Fruit fly (Drosophila melanogaster): ENCODE measurements around the gene Unc-76.

Unc-76 gene

DNA sequence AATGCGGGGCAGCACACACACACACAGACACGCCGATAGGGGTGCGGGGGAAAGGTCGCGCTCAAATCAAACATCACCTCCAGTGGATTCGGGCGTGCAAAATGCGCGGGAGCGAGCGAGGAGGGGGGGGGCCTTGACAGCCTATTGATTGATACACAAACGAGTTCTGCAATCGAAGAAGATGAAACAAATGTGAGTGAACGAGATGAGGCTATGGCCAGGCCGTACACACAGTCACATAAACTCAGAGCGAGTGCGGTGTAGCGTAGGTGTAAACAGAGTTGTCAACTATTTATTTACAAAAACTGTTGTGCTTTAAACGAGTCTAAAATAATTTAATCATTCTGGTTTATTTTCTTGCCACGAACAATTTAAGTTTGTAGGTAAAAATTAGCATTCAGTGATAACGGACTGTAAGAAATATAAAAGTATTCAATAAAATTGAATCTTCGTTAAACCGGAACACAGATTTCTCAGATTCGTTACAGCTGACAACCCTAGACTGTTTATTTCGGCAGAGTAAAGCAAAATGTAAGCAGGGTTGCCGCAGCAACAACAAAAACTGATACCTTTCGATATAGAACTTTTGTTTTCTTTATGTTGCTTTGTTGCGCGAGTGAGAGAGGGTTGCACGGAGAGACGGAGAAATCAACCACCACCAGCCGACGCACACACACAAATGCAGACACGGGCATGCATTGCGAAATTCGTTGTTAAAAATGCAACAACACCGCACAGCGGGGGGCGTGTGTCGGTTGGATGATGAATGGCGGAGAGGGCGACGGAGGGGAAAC is 54.8 kb downstream of the Unc-76 start (continued):
- TF ChIP-seq CG11560 (tag; IDR thresholded peaks at IDR 0.05), result peak; percentile 57; the same call in 1 of the 3 replicates
- TF ChIP-seq vnd (GFP tag; IDR thresholded peaks at IDR 0.05; ENCODE audit: partially characterized antibody), result no peak
- TF ChIP-seq BEAF-32 (GFP tag; optimal IDR thresholded peaks at IDR 0.05), result peak; percentile 6
- TF ChIP-seq CG6683 (GFP tag; optimal IDR thresholded peaks at IDR 0.05), result peak; percentile 78
- peak; percentile 85 for TF ChIP-seq ind (GFP tag; optimal IDR thresholded peaks at IDR 0.05)
- TF ChIP-seq tio (GFP tag; optimal IDR thresholded peaks at IDR 0.05), result peak; percentile 81
- no peak for TF ChIP-seq z (GFP tag; IDR thresholded peaks at IDR 0.05)
- peak; percentile 74 for TF ChIP-seq CG10431 (GFP tag; optimal IDR thresholded peaks at IDR 0.05)
- peak; percentile 52 for TF ChIP-seq CG30431 (GFP tag; optimal IDR thresholded peaks at IDR 0.05)
- 0 out of 3 replicates have a peak, but pooled peaks have one; percentile 38 for TF ChIP-seq CG6175 (GFP tag; IDR thresholded peaks at IDR 0.05)
- TF ChIP-seq CG8388 (GFP tag; optimal IDR thresholded peaks at IDR 0.05), result peak; percentile 91
- TF ChIP-seq Hmx (GFP tag; optimal IDR thresholded peaks at IDR 0.05), result peak; percentile 76
- TF ChIP-seq CG12769 (tag; optimal IDR thresholded peaks at IDR 0.05), result peak; percentile 90
- peak; percentile 67 for TF ChIP-seq Bdp1 (GFP tag; optimal IDR thresholded peaks at IDR 0.05)
- TF ChIP-seq Bgb (GFP tag; IDR thresholded peaks at IDR 0.05; ENCODE audit: partially characterized antibody), result 0 out of 2 replicates have a peak, but pooled peaks have one; percentile 5
- peak; percentile 78 for TF ChIP-seq sqz (GFP tag; optimal IDR thresholded peaks at IDR 0.05)
- no peak for TF ChIP-seq zf30C (GFP tag; optimal IDR thresholded peaks at IDR 0.05)
- peak; percentile 88 for TF ChIP-seq CG15601 (tag; optimal IDR thresholded peaks at IDR 0.05)
- no peak for TF ChIP-seq CG16813 (GFP tag; IDR thresholded peaks at IDR 0.05; ENCODE audit: partially characterized antibody)
- peak; percentile 64 for TF ChIP-seq zfh2 (GFP tag; optimal IDR thresholded peaks at IDR 0.05)
- no peak for TF ChIP-seq hbn (GFP tag; IDR thresholded peaks at IDR 0.05; ENCODE audit: partially characterized antibody)
- peak; percentile 40 for TF ChIP-seq CG1024 (GFP tag; IDR thresholded peaks at IDR 0.05)
- TF ChIP-seq CG7839 (tag; optimal IDR thresholded peaks at IDR 0.05), result peak; percentile 93
- TF ChIP-seq Hr51 (GFP tag; optimal IDR thresholded peaks at IDR 0.05), result peak; percentile 65 to 92
- peak; percentile 76 for TF ChIP-seq Hr3 (GFP tag; optimal IDR thresholded peaks at IDR 0.05)
- peak; percentile 77 to 86 for TF ChIP-seq chif (GFP tag; optimal IDR thresholded peaks at IDR 0.05)
- TF ChIP-seq sim (GFP tag; IDR thresholded peaks at IDR 0.05), result peak; percentile 64
- peak; percentile 69 for TF ChIP-seq ssp (GFP tag; IDR thresholded peaks at IDR 0.05)
- TF ChIP-seq CG18764 (GFP tag; optimal IDR thresholded peaks at IDR 0.05), result peak; percentile 70
- TF ChIP-seq CG6765 (GFP tag; optimal IDR thresholded peaks at IDR 0.05), result peak; percentile 91
- peak; percentile 75 for TF ChIP-seq CG11398 (GFP tag; optimal IDR thresholded peaks at IDR 0.05)
- peak; percentile 87 for TF ChIP-seq run (tag; optimal IDR thresholded peaks at IDR 0.05)
- TF ChIP-seq kni (GFP tag; optimal IDR thresholded peaks at IDR 0.05), result peak; percentile 81
- TF ChIP-seq Kr (GFP tag; optimal IDR thresholded peaks at IDR 0.05), result peak; percentile 34
- TF ChIP-seq CG15514 (GFP tag; optimal IDR thresholded peaks at IDR 0.05), result peak; percentile 84
- TF ChIP-seq tgo (GFP tag; IDR thresholded peaks at IDR 0.05), result peak; percentile 87
- no peak for TF ChIP-seq CG34224 (GFP tag; IDR thresholded peaks at IDR 0.05; ENCODE audit: partially characterized antibody)
- TF ChIP-seq CG14441 (GFP tag; IDR thresholded peaks at IDR 0.05), result peak; percentile 90
- TF ChIP-seq Drgx (GFP tag; IDR thresholded peaks at IDR 0.05), result peak; percentile 83
- peak; percentile 43; the same call in 1 of the 3 replicates for TF ChIP-seq CG2199 (GFP tag; IDR thresholded peaks at IDR 0.05)
- peak; percentile 86 for TF ChIP-seq CG10267 (tag; optimal IDR thresholded peaks at IDR 0.05)
- TF ChIP-seq CG4730 (GFP tag; IDR thresholded peaks at IDR 0.05), result peak; percentile 68
- TF ChIP-seq HmgZ (tag; optimal IDR thresholded peaks at IDR 0.05), result peak; percentile 93
- peak; percentile 54 for TF ChIP-seq CG1647 (GFP tag; optimal IDR thresholded peaks at IDR 0.05)
- TF ChIP-seq CG8765 (GFP tag; IDR thresholded peaks at IDR 0.05), result peak; percentile 57; the same call in 1 of the 2 replicates
- TF ChIP-seq klu (GFP tag; IDR thresholded peaks at IDR 0.05), result peak; percentile 82
- no peak for TF ChIP-seq ham (GFP tag; IDR thresholded peaks at IDR 0.05)
- TF ChIP-seq CG12299 (tag; optimal IDR thresholded peaks at IDR 0.05), result peak; percentile 88
